Fruit fly (Drosophila melanogaster) whole organism, pupa: Measurements from ENCODE around the gene CG32201.

Experiments used
- CG10348 ChIP-seq: fragments of 200-800 bp; sonication (Bioruptor generic); IDR thresholded peaks from 2 replicates; pipeline ENCODE4 v1.3.6; 2022; ENCODE audit warnings: missing biosample characterization, missing genetic modification characterization
- CG12605 ChIP-seq: fragments of 200-800 bp; sonication (Bioruptor generic); IDR thresholded peaks from 2 replicates; pipeline ENCODE4 v1.3.6; 2022; ENCODE audit warnings: missing biosample characterization, missing genetic modification characterization
- CG13204 ChIP-seq: fragments of 200-800 bp; sonication (Bioruptor generic); optimal IDR thresholded peaks from 2 replicates; lab custom pipeline; 2018; ENCODE audit warnings: missing biosample characterization, mild to moderate bottlenecking, missing genetic modification characterization, moderate library complexity
- CG14655 ChIP-seq: fragments of 200-800 bp; sonication (Bioruptor generic); optimal IDR thresholded peaks from 3 replicates; lab custom pipeline; 2017; ENCODE audit warnings: mild to moderate bottlenecking, missing biosample characterization, missing genetic modification reagents, missing genetic modification characterization
- CG15710 ChIP-seq: fragments of 200-800 bp; sonication (Bioruptor generic); optimal IDR thresholded peaks from 2 replicates; lab custom pipeline; 2018; ENCODE audit warnings: missing biosample characterization, mild to moderate bottlenecking, missing genetic modification characterization, moderate library complexity
- CG17806 ChIP-seq: fragments of 200-800 bp; sonication (Bioruptor generic); optimal IDR thresholded peaks from 2 replicates; lab custom pipeline; 2018; ENCODE audit warnings: missing biosample characterization, mild to moderate bottlenecking, missing genetic modification characterization, moderate library complexity
- CG32121 ChIP-seq: fragments of 200-800 bp; sonication (Bioruptor generic); IDR thresholded peaks from 2 replicates; pipeline ENCODE4 v1.3.6; 2022; ENCODE audit warnings: missing biosample characterization, missing genetic modification characterization
- CG34367 ChIP-seq: fragments of 200-800 bp; sonication (Bioruptor generic); optimal IDR thresholded peaks from 2 replicates; lab custom pipeline; 2018; ENCODE audit warnings: missing biosample characterization, mild to moderate bottlenecking, missing genetic modification characterization
- CG4496 ChIP-seq: fragments of 200-800 bp; sonication (Bioruptor generic); IDR thresholded peaks from 3 replicates; pipeline ENCODE4 v1.3.6; 2022; ENCODE audit warnings: missing biosample characterization, missing genetic modification characterization
- CG8159 ChIP-seq: fragments of 200-800 bp; sonication (Bioruptor generic); optimal IDR thresholded peaks from 3 replicates; lab custom pipeline; 2018; ENCODE audit warnings: missing biosample characterization, mild to moderate bottlenecking, missing genetic modification characterization, moderate library complexity
- CG8301 ChIP-seq: fragments of 200-800 bp; sonication (Bioruptor generic); optimal IDR thresholded peaks from 2 replicates; lab custom pipeline; 2018; ENCODE audit warnings: missing biosample characterization, mild to moderate bottlenecking, missing genetic modification characterization
- CG9948 ChIP-seq: fragments of 200-800 bp; sonication (Bioruptor generic); optimal IDR thresholded peaks from 2 replicates; lab custom pipeline; 2018; ENCODE audit warnings: missing biosample characterization, mild to moderate bottlenecking, missing genetic modification characterization, moderate library complexity
- D1 ChIP-seq: fragments of 200-800 bp; sonication (Bioruptor generic); optimal IDR thresholded peaks from 2 replicates; lab custom pipeline; 2018; ENCODE audit warnings: missing biosample characterization, mild to moderate bottlenecking, missing genetic modification characterization, moderate library complexity
- EcR ChIP-seq: fragments of 200-800 bp; sonication (Bioruptor generic); optimal IDR thresholded peaks from 3 replicates; lab custom pipeline; 2019; ENCODE audit warnings: missing biosample characterization, missing genetic modification characterization, mild to moderate bottlenecking, moderate library complexity, missing genetic modification reagents
- Ets98B ChIP-seq: fragments of 200-800 bp; sonication (Bioruptor generic); IDR thresholded peaks from 2 replicates; pipeline ENCODE4 v1.3.6; 2022; ENCODE audit warnings: missing biosample characterization, missing genetic modification characterization
- Pif1A ChIP-seq: fragments of 200-800 bp; sonication (Bioruptor generic); optimal IDR thresholded peaks from 3 replicates; lab custom pipeline; 2016; ENCODE audit warnings: missing biosample characterization, missing genetic modification characterization
- Pif1B ChIP-seq: fragments of 200-800 bp; sonication (Bioruptor generic); optimal IDR thresholded peaks from 3 replicates; lab custom pipeline; 2016; ENCODE audit warnings: missing biosample characterization, missing genetic modification characterization
- Snoo ChIP-seq: fragments of 200-800 bp; sonication (Bioruptor generic); optimal IDR thresholded peaks from 3 replicates; lab custom pipeline; 2017; ENCODE audit warnings: missing biosample characterization, mild to moderate bottlenecking, missing genetic modification characterization, inconsistent platforms
- fd96Ca ChIP-seq: fragments of 200-800 bp; sonication (Bioruptor generic); IDR thresholded peaks from 3 replicates; pipeline ENCODE4 v1.3.6; 2022; ENCODE audit warnings: missing biosample characterization, missing genetic modification characterization
- gl ChIP-seq: fragments of 200-800 bp; sonication (Bioruptor generic); optimal IDR thresholded peaks from 2 replicates; lab custom pipeline; 2018; ENCODE audit warnings: missing biosample characterization, mild to moderate bottlenecking, missing genetic modification characterization
- rn ChIP-seq: fragments of 200-800 bp; sonication (Bioruptor generic); IDR thresholded peaks from 2 replicates; pipeline ENCODE4 v1.3.6; 2022; ENCODE audit warnings: missing biosample characterization, missing genetic modification characterization

CG32201 gene

DNA sequence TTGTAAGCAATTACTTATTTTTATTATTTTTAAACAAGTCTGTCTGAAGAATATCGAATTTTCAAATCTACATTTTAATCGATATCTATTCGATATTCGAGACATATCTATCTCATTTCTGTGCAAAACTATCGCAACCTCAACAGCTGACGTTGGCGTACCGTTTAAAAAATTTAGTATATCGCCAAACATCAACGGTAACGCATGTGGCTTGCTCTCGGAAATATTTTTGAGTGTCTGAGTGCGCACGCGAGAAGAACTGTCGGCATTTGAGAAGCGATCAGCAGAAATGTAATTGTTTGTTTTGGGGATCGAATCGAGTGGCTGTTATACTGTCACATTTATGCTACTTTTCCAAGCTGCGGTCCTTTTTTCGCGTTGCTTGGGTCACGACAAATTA is 16.4 kb downstream of the CG32201 start, which contains the start of gene MYPT-75D:
MYPT-75D (plus strand) TSS at position 174 of the 400 bp plus-strand sequence.
- TF ChIP-seq EcR (GFP tag; lab: Kevin White, UChicago) (peak; percentile 3), CG13204 (no peak), CG12605 (peak; percentile 22; the same call in 1 of the 2 replicates), Ets98B (GFP tag; lab: Robert Waterston, UW) (peak; percentile 9; the same call in 1 of the 2 replicates)

DNA sequence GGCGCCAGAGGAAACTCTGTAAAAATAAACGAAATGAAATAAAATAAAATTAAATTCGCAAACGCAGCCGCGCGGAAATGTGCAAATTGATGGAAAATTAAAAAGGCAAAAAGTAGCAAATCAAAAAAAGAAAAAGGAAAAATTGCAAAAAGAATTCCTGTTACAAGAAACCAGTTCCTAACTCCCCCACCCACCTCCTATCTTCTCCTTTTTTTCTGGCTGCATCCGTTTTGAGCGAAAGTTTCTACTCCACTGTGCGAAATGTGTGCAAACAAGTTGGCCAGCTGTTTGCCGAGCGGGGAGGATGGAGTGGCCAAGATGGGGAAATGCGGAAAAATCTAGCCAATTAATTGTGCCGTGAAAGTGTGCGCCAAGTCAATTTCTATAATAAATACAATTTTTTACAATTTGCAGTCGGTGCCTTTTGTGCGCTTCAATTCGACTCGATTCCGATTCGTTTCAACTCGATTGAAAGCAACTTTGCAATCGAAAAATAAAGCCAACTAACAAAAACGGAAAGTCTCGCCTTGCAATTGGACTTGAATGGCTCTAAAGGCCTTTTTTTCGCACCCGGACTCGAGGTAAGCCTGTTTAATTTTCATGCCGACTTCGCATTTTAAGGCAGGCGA is 17.1 kb downstream of the CG32201 start:
- TF ChIP-seq EcR (GFP tag; lab: Kevin White, UChicago): no peak
- TF ChIP-seq CG17806 (tag; lab: Kevin White, UChicago): no peak
- TF ChIP-seq CG34367 (tag; lab: Kevin White, UChicago): no peak
- peak; percentile 49 for TF ChIP-seq Pif1A
- peak; percentile 61; the same call in 1 of the 3 replicates for TF ChIP-seq fd96Ca (GFP tag; lab: Robert Waterston, UW)
- TF ChIP-seq CG13204: no peak
- TF ChIP-seq Snoo (tag; lab: Kevin White, UChicago): no peak
- TF ChIP-seq Ets98B (GFP tag; lab: Robert Waterston, UW): peak; percentile 55
- peak; percentile 30; the same call in 1 of the 2 replicates for TF ChIP-seq CG12605
- TF ChIP-seq CG32121 (GFP tag; lab: Robert Waterston, UW): peak; percentile 72
- TF ChIP-seq CG8301: peak; percentile 42
- no peak for TF ChIP-seq CG8159 (tag; lab: Kevin White, UChicago)
- TF ChIP-seq CG10348 (GFP tag; lab: Robert Waterston, UW): no peak
- peak; percentile 66; the same call in 1 of the 3 replicates for TF ChIP-seq CG4496 (GFP tag; lab: Robert Waterston, UW)
- TF ChIP-seq CG15710 (tag; lab: Kevin White, UChicago): no peak
- TF ChIP-seq Pif1B (GFP tag; lab: Kevin White, UChicago): no peak
- no peak for TF ChIP-seq D1
- TF ChIP-seq rn (GFP tag; lab: Robert Waterston, UW): 0 out of 2 replicates have a peak, but pooled peaks have one; percentile 7
- no peak for TF ChIP-seq gl (tag; lab: Kevin White, UChicago)
- peak; percentile 44 for TF ChIP-seq CG14655 (GFP tag; lab: Kevin White, UChicago)
- TF ChIP-seq CG9948: peak; percentile 2

DNA sequence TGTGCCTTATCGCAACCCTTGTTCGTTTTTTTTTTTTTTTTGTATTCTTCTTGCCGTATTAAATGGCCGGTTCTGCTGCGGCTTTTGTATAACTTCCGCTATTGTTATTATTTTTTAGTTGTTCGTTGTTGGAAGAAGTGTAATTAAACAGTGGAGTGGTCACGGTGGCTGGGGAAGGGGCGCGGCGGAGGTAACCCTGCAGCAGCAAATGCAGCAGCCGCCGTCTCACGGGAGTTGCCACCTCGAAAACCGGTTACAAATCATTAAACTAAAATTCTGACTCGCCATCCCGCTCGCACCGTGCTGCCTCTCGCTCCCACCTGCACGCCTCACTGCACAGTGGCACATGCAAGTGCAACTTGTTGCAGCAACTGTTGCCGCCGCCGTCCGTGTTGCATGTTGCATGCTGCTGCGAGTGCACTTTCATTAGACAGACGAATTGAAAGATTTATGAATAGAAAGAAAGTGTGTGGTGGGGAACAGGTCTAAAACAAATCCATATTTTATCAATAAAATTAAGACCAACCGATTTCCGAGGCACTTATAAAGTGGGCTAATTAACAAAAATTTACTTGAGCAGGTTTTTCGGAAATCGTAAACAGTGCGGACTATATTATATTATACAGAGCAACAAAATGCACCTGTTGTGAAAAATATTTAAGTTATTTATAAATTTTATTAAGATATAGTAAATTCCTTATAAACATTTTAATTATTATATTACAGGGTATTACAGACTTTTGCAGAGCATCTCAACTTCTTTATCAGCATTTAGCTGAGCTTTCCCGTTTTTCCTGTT is 18.4 kb downstream of the CG32201 start:
- no peak for TF ChIP-seq Ets98B (GFP tag; lab: Robert Waterston, UW)
- TF ChIP-seq CG13204: peak; percentile 58
- no peak for TF ChIP-seq CG9948
- TF ChIP-seq CG17806 (tag; lab: Kevin White, UChicago): no peak
- TF ChIP-seq Snoo (tag; lab: Kevin White, UChicago): no peak
- TF ChIP-seq CG4496 (GFP tag; lab: Robert Waterston, UW): no peak; the same call in 2 of the 3 replicates
- TF ChIP-seq CG34367 (tag; lab: Kevin White, UChicago): no peak
- no peak for TF ChIP-seq Pif1B (GFP tag; lab: Kevin White, UChicago)
- TF ChIP-seq CG8159 (tag; lab: Kevin White, UChicago): no peak
- no peak for TF ChIP-seq D1
- TF ChIP-seq fd96Ca (GFP tag; lab: Robert Waterston, UW): no peak; the same call in 2 of the 3 replicates
- no peak for TF ChIP-seq gl (tag; lab: Kevin White, UChicago)
- TF ChIP-seq Pif1A: no peak
- TF ChIP-seq EcR (GFP tag; lab: Kevin White, UChicago): no peak
- TF ChIP-seq CG14655 (GFP tag; lab: Kevin White, UChicago): peak; percentile 73
- TF ChIP-seq CG32121 (GFP tag; lab: Robert Waterston, UW): no peak
- TF ChIP-seq CG12605: peak; percentile 13; the same call in 1 of the 2 replicates
- no peak for TF ChIP-seq CG10348 (GFP tag; lab: Robert Waterston, UW)
- no peak for TF ChIP-seq CG15710 (tag; lab: Kevin White, UChicago)
- no peak for TF ChIP-seq rn (GFP tag; lab: Robert Waterston, UW)
- TF ChIP-seq CG8301: peak; percentile 66
- TF ChIP-seq, all 21 proteins: peak for 4

DNA sequence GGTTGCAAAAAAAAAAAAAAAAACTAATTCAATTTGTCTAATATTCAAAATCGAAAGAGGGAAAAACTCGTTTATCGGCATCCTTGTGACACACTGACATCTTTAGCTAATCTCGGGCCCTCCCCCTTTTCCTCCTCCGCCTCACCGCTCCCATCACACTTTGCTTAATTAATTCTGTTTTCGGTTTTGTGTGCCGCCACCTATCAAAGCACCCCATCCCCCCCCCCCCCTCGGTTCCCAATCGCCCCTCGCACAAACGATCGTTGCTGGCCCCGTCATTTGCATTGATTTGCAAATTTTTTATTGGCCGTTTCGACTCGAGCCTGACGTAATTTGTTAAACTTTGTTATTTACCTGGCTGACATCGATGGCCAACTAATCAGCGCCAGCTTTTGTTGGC is 19.0 kb downstream of the CG32201 start:
- TF ChIP-seq CG10348 (GFP tag; lab: Robert Waterston, UW) (no peak), CG12605 (no peak), fd96Ca (GFP tag; lab: Robert Waterston, UW) (no peak; the same call in 2 of the 3 replicates), CG32121 (GFP tag; lab: Robert Waterston, UW) (no peak), CG17806 (tag; lab: Kevin White, UChicago) (no peak), Snoo (tag; lab: Kevin White, UChicago) (no peak), CG8301 (no peak), D1 (no peak)

DNA sequence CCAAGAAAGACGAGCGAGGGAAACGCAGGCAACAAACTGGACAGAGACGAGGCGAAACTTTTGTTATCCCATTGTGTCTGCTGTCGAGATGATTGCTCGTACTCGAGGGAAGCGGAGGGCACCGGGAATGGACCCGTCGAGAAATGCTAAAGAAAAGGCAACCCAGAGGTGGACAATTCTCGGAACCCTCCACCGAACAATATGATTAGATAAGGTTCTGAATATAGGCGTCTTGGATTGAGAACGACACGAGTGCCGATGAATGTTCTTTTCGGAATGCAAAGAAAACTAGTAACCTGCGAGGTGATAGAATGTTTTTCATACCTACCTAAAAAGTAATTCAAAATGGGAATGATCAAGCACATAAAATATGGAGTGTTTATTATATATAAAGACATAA is 20.5 kb downstream of the CG32201 start:
- TF ChIP-seq CG32121 (GFP tag; lab: Robert Waterston, UW): no peak
- no peak for TF ChIP-seq rn (GFP tag; lab: Robert Waterston, UW)
- TF ChIP-seq Pif1B (GFP tag; lab: Kevin White, UChicago): no peak
- TF ChIP-seq CG34367 (tag; lab: Kevin White, UChicago): no peak
- no peak for TF ChIP-seq fd96Ca (GFP tag; lab: Robert Waterston, UW)
- no peak for TF ChIP-seq CG10348 (GFP tag; lab: Robert Waterston, UW)
- TF ChIP-seq CG8301: no peak
- no peak for TF ChIP-seq CG17806 (tag; lab: Kevin White, UChicago)
- TF ChIP-seq CG8159 (tag; lab: Kevin White, UChicago): no peak
- TF ChIP-seq D1: no peak
- no peak for TF ChIP-seq Snoo (tag; lab: Kevin White, UChicago)
- TF ChIP-seq CG12605: no peak
